Worm (Caenorhabditis elegans) whole organism, young adult: ENCODE data around the gene F56B6.6.

ENCODE experiments used
- D2030.7 ChIP-seq: fragments of 200-800 bp; sonication (Bioruptor generic); IDR thresholded peaks from 2 replicates; pipeline ENCODE4 v1.3.6; 2022; ENCODE audit warnings: missing genetic modification reagents, missing genetic modification characterization, missing compliant biosample characterization
- F33H1.4 ChIP-seq: fragments of 200-800 bp; sonication (Bioruptor generic); IDR thresholded peaks from 2 replicates; pipeline ENCODE4 v1.3.6; 2022; ENCODE audit warnings: missing genetic modification reagents, missing genetic modification characterization, missing compliant biosample characterization
- F37B4.10 ChIP-seq: fragments of 200-800 bp; sonication (Bioruptor generic); IDR thresholded peaks from 2 replicates; pipeline ENCODE4 v1.3.6; 2022; ENCODE audit warnings: missing genetic modification characterization, missing compliant biosample characterization
- Y56A3A.18 ChIP-seq: fragments of 200-800 bp; sonication (Bioruptor generic); IDR thresholded peaks from 2 replicates; pipeline ENCODE4 v1.3.6; 2022; ENCODE audit warnings: missing genetic modification reagents, missing genetic modification characterization, missing compliant biosample characterization
- dox-1 ChIP-seq: fragments of 200-800 bp; sonication (Bioruptor generic); IDR thresholded peaks from 2 replicates; pipeline ENCODE4 v1.3.6; 2022; ENCODE audit warnings: missing genetic modification reagents, missing genetic modification characterization, missing compliant biosample characterization
- egrh-3 ChIP-seq: fragments of 200-800 bp; sonication (Bioruptor generic); IDR thresholded peaks from 2 replicates; pipeline ENCODE4 v1.3.6; 2022; ENCODE audit warnings: missing genetic modification reagents, missing genetic modification characterization, missing compliant biosample characterization
- gei-17 ChIP-seq: fragments of 200-800 bp; sonication (Bioruptor generic); optimal IDR thresholded peaks from 2 replicates; lab custom pipeline; 2018; ENCODE audit warnings: mild to moderate bottlenecking, missing genetic modification characterization, missing compliant biosample characterization
- him-1 ChIP-seq: sonication (generic microtip); optimal IDR thresholded peaks from 2 replicates; lab custom pipeline; 2016; ENCODE audit warnings: missing genotype, missing genetic modification reagents, missing genetic modification characterization, missing compliant biosample characterization
- hmg-1.2 ChIP-seq: fragments of 200-800 bp; sonication (Bioruptor generic); IDR thresholded peaks from 2 replicates; pipeline ENCODE4 v1.3.6; 2022; ENCODE audit warnings: missing genetic modification reagents, missing genetic modification characterization, missing compliant biosample characterization
- lsy-27 ChIP-seq: sonication (generic microtip); optimal IDR thresholded peaks from 2 replicates; lab custom pipeline; 2017; ENCODE audit warnings: missing genetic modification characterization, mild to moderate bottlenecking, missing compliant biosample characterization, antibody characterized with exemption, missing genotype, borderline replicate concordance; ENCODE audit not compliant: insufficient read depth
- mes-4 ChIP-seq: sonication (generic microtip); optimal IDR thresholded peaks from 2 replicates; lab custom pipeline; 2016; ENCODE audit warnings: missing genotype, missing genetic modification characterization, missing compliant biosample characterization
- nfya-1 ChIP-seq: sonication (generic microtip); optimal IDR thresholded peaks from 2 replicates; lab custom pipeline; 2017; ENCODE audit warnings: antibody characterized with exemption, missing compliant biosample characterization, missing genetic modification characterization, borderline replicate concordance; ENCODE audit not compliant: insufficient read depth
- pha-4 ChIP-seq: fragments of 150-350 bp; sonication (generic microtip); optimal IDR thresholded peaks from 2 replicates; lab custom pipeline; 2014; ENCODE audit warnings: missing biosample characterization, missing genetic modification reagents, missing genetic modification characterization
- tbp1 ChIP-seq: fragments of 200-800 bp; sonication (Bioruptor generic); optimal IDR thresholded peaks from 2 replicates; lab custom pipeline; 2018; ENCODE audit warnings: mild to moderate bottlenecking, missing genetic modification characterization, missing compliant biosample characterization
- unc-130 ChIP-seq: sonication (generic microtip); optimal IDR thresholded peaks from 2 replicates; lab custom pipeline; 2016; ENCODE audit warnings: missing genetic modification reagents, missing genetic modification characterization, missing compliant biosample characterization

F56B6.6 gene

DNA sequence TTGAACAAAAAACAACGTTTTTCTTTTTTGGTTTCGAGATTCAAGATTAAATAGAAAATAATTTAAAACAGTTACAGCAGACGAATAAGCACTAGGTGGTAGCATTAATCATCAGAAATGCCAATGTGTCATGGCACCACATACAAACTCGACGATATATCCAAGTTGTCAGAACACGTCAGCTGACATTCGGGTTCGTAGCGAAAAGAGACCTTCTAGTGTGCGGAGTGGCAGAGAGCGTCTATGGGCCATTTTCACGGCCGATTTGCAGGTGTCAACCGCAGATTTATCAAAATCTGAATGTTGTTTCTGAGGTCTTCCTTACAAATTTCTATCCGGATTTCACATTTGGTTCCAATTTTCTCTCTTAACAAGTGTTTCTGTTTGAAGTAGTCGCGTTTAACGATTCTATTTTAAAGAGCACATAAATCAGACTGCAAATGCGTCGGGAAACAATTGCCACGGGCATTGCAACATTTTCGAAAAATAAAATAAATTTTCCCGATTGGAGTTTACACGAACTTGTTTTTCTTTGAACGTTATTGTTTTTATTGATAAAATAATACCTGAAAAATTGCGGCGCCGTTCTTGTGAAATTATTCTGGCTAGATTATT is 44.6 kb downstream of the F56B6.6 start:
- TF ChIP-seq Y56A3A.18 (GFP tag; lab: Robert Waterston, UW) (no peak), lsy-27 (no peak), egrh-3 (GFP tag; lab: Robert Waterston, UW) (no peak), hmg-1.2 (GFP tag; lab: Robert Waterston, UW) (no peak), nfya-1 (tag; lab: Kevin White, UChicago) (no peak), F33H1.4 (GFP tag; lab: Robert Waterston, UW) (no peak), pha-4 (tag; lab: Kevin White, UChicago) (no peak), D2030.7 (no peak), F37B4.10 (GFP tag; lab: Robert Waterston, UW) (no peak), gei-17 (no peak), him-1 (tag; lab: Kevin White, UChicago) (no peak), unc-130 (GFP tag; lab: Kevin White, UChicago) (no peak), tbp1 (GFP tag; lab: Kevin White, UChicago) (no peak), dox-1 (GFP tag; lab: Robert Waterston, UW) (no peak), mes-4 (tag; lab: Kevin White, UChicago) (no peak)
